Fruit fly (Drosophila melanogaster): ENCODE results near the gene Mrp4.

The Mrp4 gene

DNA sequence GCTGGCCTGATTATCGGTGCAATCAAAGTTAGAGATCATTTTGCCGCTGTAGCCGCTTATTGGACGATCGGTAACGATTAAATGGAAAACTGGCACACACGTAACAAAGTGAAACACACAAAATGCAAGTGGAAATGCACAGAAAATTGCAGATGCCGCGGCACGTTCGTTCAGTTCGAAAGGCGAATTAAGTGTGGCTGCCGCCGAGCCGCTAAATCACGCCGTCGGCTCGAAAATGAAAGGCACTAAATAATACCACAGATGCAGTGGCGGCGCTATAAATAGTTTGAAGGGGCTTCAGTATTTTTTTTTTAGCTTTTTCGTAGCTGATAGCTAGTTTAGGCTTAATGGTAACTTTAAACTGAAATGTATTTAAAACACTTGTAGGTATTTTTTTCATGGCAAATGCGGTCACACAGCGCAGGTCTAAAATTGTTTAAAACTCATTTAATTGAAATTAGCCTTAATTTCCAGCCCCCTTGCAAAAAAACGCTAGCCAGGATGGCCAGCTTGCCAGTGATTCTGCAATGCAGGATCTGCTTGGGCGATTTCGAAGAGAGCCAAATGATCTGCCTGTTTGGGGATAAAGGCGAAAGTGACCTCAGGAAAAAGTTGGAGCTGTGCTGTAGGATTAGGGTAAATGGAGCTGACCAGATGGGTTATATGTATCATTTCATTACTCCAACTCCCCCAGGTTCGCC, 50.8 kb downstream of the Mrp4 start, which contains the start of the genes Jupiter and CG14710 (continued):
- peak; percentile 29 for TF ChIP-seq CG7928 (GFP tag; optimal IDR thresholded peaks at IDR 0.05)
- peak; percentile 14; the same call in 1 of the 3 replicates for TF ChIP-seq jigr1 (GFP tag; IDR thresholded peaks at IDR 0.05)
- peak; percentile 53; the same call in 1 of the 2 replicates for TF ChIP-seq CG14667 (GFP tag; IDR thresholded peaks at IDR 0.05)
- TF ChIP-seq gsb (GFP tag; IDR thresholded peaks at IDR 0.05): peak; percentile 51; the same call in 1 of the 2 replicates
- TF ChIP-seq tup (GFP tag; optimal IDR thresholded peaks at IDR 0.05): peak; percentile 18
- peak; percentile 78 for TF ChIP-seq CG2712 (tag; optimal IDR thresholded peaks at IDR 0.05)
- TF ChIP-seq CG6791 (GFP tag; IDR thresholded peaks at IDR 0.05; ENCODE audit: partially characterized antibody): 0 out of 3 replicates have a peak, but pooled peaks have one; percentile 40
- TF ChIP-seq CG10274 (GFP tag; optimal IDR thresholded peaks at IDR 0.05): no peak
- peak; percentile 34; the same call in 1 of the 3 replicates for TF ChIP-seq CG11093 (GFP tag; IDR thresholded peaks at IDR 0.05)
- peak; percentile 80; the same call in 1 of the 3 replicates for TF ChIP-seq so (GFP tag; IDR thresholded peaks at IDR 0.05)
- TF ChIP-seq slou (GFP tag; optimal IDR thresholded peaks at IDR 0.05): peak; percentile 62
- peak; percentile 99 for TF ChIP-seq pzg (GFP tag; optimal IDR thresholded peaks at IDR 0.05)
- peak; percentile 60; the same call in 2 of the 3 replicates for TF ChIP-seq otp (GFP tag; IDR thresholded peaks at IDR 0.05)
- TF ChIP-seq HLH54F (GFP tag; optimal IDR thresholded peaks at IDR 0.05): peak; percentile 83
- TF ChIP-seq stc (GFP tag; IDR thresholded peaks at IDR 0.05): no peak
- TF ChIP-seq gt (GFP tag; IDR thresholded peaks at IDR 0.05): no peak
- TF ChIP-seq Xrp1 (GFP tag; IDR thresholded peaks at IDR 0.05): peak; percentile 49; the same call in 1 of the 2 replicates
- TF ChIP-seq fu2 (GFP tag; optimal IDR thresholded peaks at IDR 0.05): peak; percentile 81
- peak; percentile 13 for TF ChIP-seq fd3F (GFP tag; optimal IDR thresholded peaks at IDR 0.05)
- TF ChIP-seq eyg (GFP tag; optimal IDR thresholded peaks at IDR 0.05): no peak
- no peak for TF ChIP-seq peb (GFP tag; IDR thresholded peaks at IDR 0.05)
- TF ChIP-seq Hsf (GFP tag; optimal IDR thresholded peaks at IDR 0.05): peak; percentile 82
- TF ChIP-seq CG10462 (GFP tag; optimal IDR thresholded peaks at IDR 0.05): peak; percentile 39
- peak; percentile 41; the same call in 1 of the 2 replicates for TF ChIP-seq E2f1 (GFP tag; IDR thresholded peaks at IDR 0.05)
- TF ChIP-seq CG43689 (GFP tag; IDR thresholded peaks at IDR 0.05): no peak
- no peak for TF ChIP-seq CG6683 (GFP tag; optimal IDR thresholded peaks at IDR 0.05)
- TF ChIP-seq Rfx (GFP tag; IDR thresholded peaks at IDR 0.05): peak; percentile 89
- TF ChIP-seq slp2 (GFP tag; optimal IDR thresholded peaks at IDR 0.05): peak; percentile 69
- TF ChIP-seq ac (GFP tag; optimal IDR thresholded peaks at IDR 0.05): no peak
- peak; percentile 23 for TF ChIP-seq CG16863 (GFP tag; optimal IDR thresholded peaks at IDR 0.05)
- TF ChIP-seq nerfin-1 (tag; optimal IDR thresholded peaks at IDR 0.05): peak; percentile 32
- TF ChIP-seq gro (GFP tag; optimal IDR thresholded peaks at IDR 0.05): peak; percentile 77
- TF ChIP-seq Usf (GFP tag; optimal IDR thresholded peaks at IDR 0.05): no peak
- peak in 1 of 3 experiments; percentile 47 for TF ChIP-seq Stat92E (GFP tag; optimal IDR thresholded peaks at IDR 0.05)
- TF ChIP-seq CG11560 (tag; IDR thresholded peaks at IDR 0.05): no peak
- no peak for TF ChIP-seq nerfin-2 (GFP tag; IDR thresholded peaks at IDR 0.05; ENCODE audit: partially characterized antibody)
- TF ChIP-seq CG4404 (GFP tag; IDR thresholded peaks at IDR 0.05): peak; percentile 57
- TF ChIP-seq CG12236 (GFP tag; optimal IDR thresholded peaks at IDR 0.05): peak; percentile 31
- peak; percentile 60 for TF ChIP-seq emc (GFP tag; optimal IDR thresholded peaks at IDR 0.05)
- TF ChIP-seq CG9437 (GFP tag; optimal IDR thresholded peaks at IDR 0.05): no peak
- peak; percentile 64 for TF ChIP-seq CG15696 (tag; optimal IDR thresholded peaks at IDR 0.05)
- no peak for TF ChIP-seq CG5180 (GFP tag; optimal IDR thresholded peaks at IDR 0.05)
- peak; percentile 78 for TF ChIP-seq her (GFP tag; optimal IDR thresholded peaks at IDR 0.05)
- peak; percentile 62 for TF ChIP-seq repo (GFP tag; optimal IDR thresholded peaks at IDR 0.05)
- TF ChIP-seq Mrtf (GFP tag; IDR thresholded peaks at IDR 0.05): no peak; the same call in 2 of the 3 replicates
- TF ChIP-seq ssp (GFP tag; IDR thresholded peaks at IDR 0.05): peak; percentile 73
- TF ChIP-seq Dbx (GFP tag; IDR thresholded peaks at IDR 0.05): peak; percentile 82
- TF ChIP-seq CG18262 (tag; optimal IDR thresholded peaks at IDR 0.05): peak; percentile 5
- TF ChIP-seq CG7271 (tag; optimal IDR thresholded peaks at IDR 0.05): no peak
- no peak for TF ChIP-seq CkIIα-i1 (GFP tag; IDR thresholded peaks at IDR 0.05)
